Fruit fly (Drosophila melanogaster): ENCODE results near the gene eIF3f1.

eIF3f1 gene

DNA sequence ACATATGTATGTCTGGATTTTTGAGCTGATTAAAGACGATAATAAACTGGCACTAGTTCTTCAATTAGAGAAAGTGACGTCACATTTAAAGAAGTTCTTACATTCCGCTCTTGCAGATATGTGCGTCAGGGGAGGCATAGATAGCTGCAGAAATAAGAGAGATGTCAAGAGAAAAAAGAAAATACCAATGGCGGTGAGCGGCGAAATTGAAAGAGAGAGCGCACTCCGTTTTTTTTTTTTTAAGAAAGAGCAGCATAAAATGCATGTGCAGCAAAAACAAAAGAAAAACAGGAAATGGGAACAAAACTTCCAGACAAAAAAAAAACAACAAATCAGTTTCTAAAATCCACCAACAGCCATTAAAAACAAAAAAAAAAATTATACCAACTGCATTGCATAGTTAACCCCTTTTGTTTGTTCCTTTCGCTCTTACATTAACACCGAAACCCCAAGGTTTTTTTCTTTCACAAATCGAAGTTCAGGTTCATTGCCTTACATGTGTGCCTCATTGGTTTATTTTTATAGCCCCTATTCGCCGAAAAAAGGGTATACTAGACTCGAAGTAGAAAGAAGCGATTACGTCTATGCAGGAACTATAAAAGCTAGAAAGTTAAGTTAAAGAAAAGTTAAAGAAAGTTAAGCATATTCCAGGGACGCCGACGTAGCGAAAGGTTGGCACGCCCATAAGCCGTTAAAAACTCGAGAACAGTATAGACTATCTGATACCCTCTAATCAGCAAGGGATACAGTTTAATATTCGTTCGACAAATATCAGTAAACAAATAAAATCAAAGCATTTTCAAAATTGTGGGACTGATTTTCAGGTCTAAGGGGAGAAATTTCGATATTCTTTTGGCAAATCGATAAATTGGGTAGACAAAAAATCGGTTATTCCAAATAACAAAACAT lies 26.9 kb upstream of the eIF3f1 start (continued):
- TF ChIP-seq CG34224 (GFP tag; IDR thresholded peaks at IDR 0.05; ENCODE audit: partially characterized antibody) (no peak; the same call in 2 of the 3 replicates), vfl (GFP tag; optimal IDR thresholded peaks at IDR 0.05) (no peak), Trl (optimal IDR thresholded peaks at IDR 0.05) (peak; percentile 77 to 83), Trl (GFP tag; optimal IDR thresholded peaks at IDR 0.05) (no peak), nom (GFP tag; optimal IDR thresholded peaks at IDR 0.05) (peak; percentile 92), ERR (GFP tag; optimal IDR thresholded peaks at IDR 0.05) (no peak), CG17912 (GFP tag; optimal IDR thresholded peaks at IDR 0.05) (no peak)

DNA sequence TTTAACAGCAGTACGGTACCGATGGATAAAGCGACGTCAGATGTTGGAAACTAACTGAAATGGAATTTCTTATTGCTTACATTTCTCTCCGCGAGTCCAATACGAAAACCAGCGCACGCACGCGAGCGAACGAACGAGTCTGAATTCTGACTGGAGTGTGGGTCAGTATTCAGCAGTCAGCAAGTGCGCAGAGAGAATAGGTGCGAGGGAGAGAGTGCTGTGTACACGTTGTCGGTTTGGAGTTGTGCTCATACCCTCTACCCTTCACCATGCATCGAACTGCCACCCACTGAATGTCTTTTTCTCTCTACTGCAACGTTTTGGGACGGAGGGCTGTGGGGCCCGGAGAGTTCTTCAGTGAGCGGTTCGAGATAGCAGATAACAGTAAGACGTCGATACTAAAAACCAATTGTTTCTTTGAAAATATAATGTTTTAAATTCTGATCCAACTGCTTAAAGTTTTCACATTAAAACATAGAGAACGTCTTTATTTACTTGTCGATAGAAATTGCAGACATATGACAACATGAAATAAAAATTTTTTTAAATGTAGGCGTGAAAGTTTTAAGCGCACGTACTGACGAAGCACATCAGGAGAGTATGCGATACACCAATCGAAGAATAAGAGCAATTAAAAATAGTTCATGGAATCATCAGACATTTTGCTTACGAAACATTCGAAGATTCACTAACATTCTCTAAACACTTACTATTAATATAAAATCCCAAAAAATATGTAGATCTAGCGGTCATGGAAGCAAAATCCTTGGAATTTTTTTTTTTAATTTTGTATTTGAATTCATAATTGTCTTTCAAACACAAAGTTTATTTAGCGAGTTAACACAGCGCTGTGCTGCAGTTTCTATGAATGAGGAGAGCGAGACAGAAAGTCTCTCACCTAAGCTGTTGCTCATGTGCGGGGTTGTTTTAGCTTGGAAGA lies 25.8 kb upstream of the eIF3f1 start:
- peak; percentile 88 for TF ChIP-seq pho (GFP tag; optimal IDR thresholded peaks at IDR 0.05)
- TF ChIP-seq Eip74EF (GFP tag; optimal IDR thresholded peaks at IDR 0.05): peak in 1 of 2 experiments; percentile 75
- TF ChIP-seq Fer1 (GFP tag; optimal IDR thresholded peaks at IDR 0.05): peak; percentile 56
- peak; percentile 94 for TF ChIP-seq CG30403 (GFP tag; optimal IDR thresholded peaks at IDR 0.05)
- peak; percentile 89 for TF ChIP-seq CG18619 (GFP tag; optimal IDR thresholded peaks at IDR 0.05)
- peak; percentile 82 for TF ChIP-seq CG18476 (GFP tag; optimal IDR thresholded peaks at IDR 0.05)
- TF ChIP-seq CG3726 (GFP tag; IDR thresholded peaks at IDR 0.05): no peak
- no peak for TF ChIP-seq fd102C (GFP tag; optimal IDR thresholded peaks at IDR 0.05)
- no peak for TF ChIP-seq CG11085 (GFP tag; IDR thresholded peaks at IDR 0.05)
- no peak for TF ChIP-seq Bgb (GFP tag; IDR thresholded peaks at IDR 0.05; ENCODE audit: partially characterized antibody)
- peak; percentile 75 for TF ChIP-seq en (GFP tag; optimal IDR thresholded peaks at IDR 0.05)
- TF ChIP-seq Aef1 (GFP tag; IDR thresholded peaks at IDR 0.05): no peak
- no peak for TF ChIP-seq GATAe (GFP tag; conservative IDR thresholded peaks at IDR 0.05)
- TF ChIP-seq CG31441 (GFP tag; IDR thresholded peaks at IDR 0.05): no peak
- TF ChIP-seq Pdp1 (GFP tag; optimal IDR thresholded peaks at IDR 0.05): peak; percentile 72 to 91
- TF ChIP-seq mirr (GFP tag; optimal IDR thresholded peaks at IDR 0.05): peak; percentile 48
- TF ChIP-seq Ets97D (GFP tag; optimal IDR thresholded peaks at IDR 0.05): peak; percentile 46
- TF ChIP-seq scrt (GFP tag; optimal IDR thresholded peaks at IDR 0.05): peak; percentile 66
- TF ChIP-seq CG11456 (GFP tag; IDR thresholded peaks at IDR 0.05): no peak
- peak; percentile 49 for TF ChIP-seq HmgD (GFP tag; optimal IDR thresholded peaks at IDR 0.05)
- peak; percentile 77 for TF ChIP-seq CG9876 (GFP tag; optimal IDR thresholded peaks at IDR 0.05)
- TF ChIP-seq CG8924 (tag; optimal IDR thresholded peaks at IDR 0.05): peak; percentile 85
- peak; percentile 1 for TF ChIP-seq Jarid2 (GFP tag; optimal IDR thresholded peaks at IDR 0.05)
- TF ChIP-seq CG17612 (GFP tag; IDR thresholded peaks at IDR 0.05): no peak
- no peak for TF ChIP-seq CG6791 (GFP tag; IDR thresholded peaks at IDR 0.05; ENCODE audit: partially characterized antibody)
- TF ChIP-seq sug (tag; optimal IDR thresholded peaks at IDR 0.05): peak; percentile 54
- peak; percentile 66 for TF ChIP-seq CG18764 (GFP tag; optimal IDR thresholded peaks at IDR 0.05)
- no peak for TF ChIP-seq fd64A (GFP tag; optimal IDR thresholded peaks at IDR 0.05)
- TF ChIP-seq shn (GFP tag; optimal IDR thresholded peaks at IDR 0.05): peak; percentile 84
- peak; percentile 63 for TF ChIP-seq kay (GFP tag; optimal IDR thresholded peaks at IDR 0.05)
- peak; percentile 77 for TF ChIP-seq caup (GFP tag; optimal IDR thresholded peaks at IDR 0.05; ENCODE audit: severe bottlenecking)
- TF ChIP-seq pb (GFP tag; optimal IDR thresholded peaks at IDR 0.05): peak; percentile 68
- TF ChIP-seq sob (GFP tag; IDR thresholded peaks at IDR 0.05): no peak
- TF ChIP-seq CG8281 (tag; optimal IDR thresholded peaks at IDR 0.05): peak; percentile 59
- no peak for TF ChIP-seq aop (GFP tag; IDR thresholded peaks at IDR 0.05)
- no peak for TF ChIP-seq sna (GFP tag; IDR thresholded peaks at IDR 0.05; ENCODE audit: partially characterized antibody)
- no peak for TF ChIP-seq CG10321 (GFP tag; IDR thresholded peaks at IDR 0.05)
- TF ChIP-seq vnd (GFP tag; IDR thresholded peaks at IDR 0.05; ENCODE audit: partially characterized antibody): no peak

Measured in whole organism, embryonic.